Fruit fly (Drosophila melanogaster) whole organism, embryonic: ENCODE measurements around the gene mTor.

ENCODE experiments used
- ATbp ChIP-seq: fragments of 200-800 bp; sonication (Bioruptor generic); optimal IDR thresholded peaks from 2 replicates; lab custom pipeline; 2017; ENCODE audit warnings: missing biosample characterization, mild to moderate bottlenecking, missing genetic modification characterization, missing genetic modification reagents
- Atf-2 ChIP-seq: fragments of 200-800 bp; sonication (Bioruptor generic); optimal IDR thresholded peaks from 2 replicates; lab custom pipeline; 2016; ENCODE audit warnings: missing biosample characterization, missing genetic modification characterization
- Atf6 ChIP-seq: fragments of 200-800 bp; sonication (Bioruptor generic); IDR thresholded peaks from 2 replicates; pipeline ENCODE4 v1.3.6; 2022; ENCODE audit warnings: missing biosample characterization, missing genetic modification characterization
- CG12104 ChIP-seq: fragments of 200-800 bp; sonication (Bioruptor generic); optimal IDR thresholded peaks from 3 replicates; lab custom pipeline; 2016; ENCODE audit warnings: missing biosample characterization, missing genetic modification characterization
- CG13123 ChIP-seq: fragments of 200-800 bp; sonication (Bioruptor generic); optimal IDR thresholded peaks from 2 replicates; lab custom pipeline; 2016; ENCODE audit warnings: missing biosample characterization, missing genetic modification characterization
- CG13775 ChIP-seq: fragments of 200-800 bp; sonication (Bioruptor generic); optimal IDR thresholded peaks from 3 replicates; lab custom pipeline; 2017; ENCODE audit warnings: missing biosample characterization, mild to moderate bottlenecking, missing genetic modification characterization
- CG14860 ChIP-seq: fragments of 200-800 bp; sonication (Bioruptor generic); IDR thresholded peaks from 3 replicates; pipeline ENCODE4 v1.3.6; 2022; ENCODE audit warnings: missing biosample characterization, missing genetic modification characterization; ENCODE audit not compliant: partially characterized antibody
- CG16779 ChIP-seq: fragments of 200-800 bp; sonication (Bioruptor generic); IDR thresholded peaks from 2 replicates; pipeline ENCODE4 v1.3.6; 2022; ENCODE audit warnings: missing biosample characterization, missing genetic modification characterization
- CG17328 ChIP-seq: fragments of 200-800 bp; sonication (Bioruptor generic); IDR thresholded peaks from 2 replicates; pipeline ENCODE4 v1.3.6; 2022; ENCODE audit warnings: missing biosample characterization, missing genetic modification characterization
- CG2875 ChIP-seq: fragments of 200-800 bp; sonication (Bioruptor generic); optimal IDR thresholded peaks from 2 replicates; lab custom pipeline; 2017; ENCODE audit warnings: missing biosample characterization, mild to moderate bottlenecking, missing genetic modification characterization, missing genetic modification reagents
- CG31365 ChIP-seq: fragments of 200-800 bp; sonication (Bioruptor generic); optimal IDR thresholded peaks from 2 replicates; lab custom pipeline; 2018; ENCODE audit warnings: missing biosample characterization, mild to moderate bottlenecking, missing genetic modification characterization
- CG32532 ChIP-seq: fragments of 200-800 bp; sonication (Bioruptor generic); IDR thresholded peaks from 2 replicates; pipeline ENCODE4 v1.3.6; 2022; ENCODE audit warnings: missing biosample characterization, missing genetic modification characterization
- CG34422 ChIP-seq: fragments of 200-800 bp; sonication (Bioruptor generic); IDR thresholded peaks from 3 replicates; pipeline ENCODE4 v1.3.6; 2022; ENCODE audit warnings: missing biosample characterization, missing genetic modification characterization
- CG3995 ChIP-seq: fragments of 200-800 bp; sonication (Bioruptor generic); optimal IDR thresholded peaks from 3 replicates; lab custom pipeline; 2016; ENCODE audit warnings: missing biosample characterization, missing genetic modification characterization
- CG6175 ChIP-seq: fragments of 200-800 bp; sonication (Bioruptor generic); IDR thresholded peaks from 3 replicates; pipeline ENCODE4 v1.3.6; 2022; ENCODE audit warnings: missing biosample characterization, missing genetic modification characterization
- CG8388 ChIP-seq: fragments of 200-800 bp; sonication (Bioruptor generic); optimal IDR thresholded peaks from 2 replicates; lab custom pipeline; 2019; ENCODE audit warnings: missing biosample characterization, mild to moderate bottlenecking, missing genetic modification characterization, moderate library complexity
- CG8478 ChIP-seq: fragments of >200 bp; optimal IDR thresholded peaks from 2 replicates; lab custom pipeline; 2018
- CG9609 ChIP-seq: fragments of 200-800 bp; sonication (Bioruptor generic); optimal IDR thresholded peaks from 3 replicates; lab custom pipeline; 2016; ENCODE audit warnings: missing biosample characterization, missing genetic modification characterization
- CG9797 ChIP-seq: fragments of 200-800 bp; sonication (Bioruptor generic); optimal IDR thresholded peaks from 3 replicates; lab custom pipeline; 2018; ENCODE audit warnings: missing biosample characterization, mild to moderate bottlenecking, missing genetic modification characterization
- Dll ChIP-seq: fragments of 200-800 bp; sonication (Bioruptor generic); IDR thresholded peaks from 4 replicates; pipeline ENCODE4 v1.3.6; 2022; ENCODE audit warnings: missing biosample characterization, missing genetic modification characterization; ENCODE audit not compliant: partially characterized antibody
- Elba2 ChIP-seq: fragments of 200-800 bp; sonication (Bioruptor generic); optimal IDR thresholded peaks from 3 replicates; lab custom pipeline; 2016; ENCODE audit warnings: missing biosample characterization, missing genetic modification characterization
- HHEX ChIP-seq: fragments of 200-800 bp; sonication (Bioruptor generic); optimal IDR thresholded peaks from 3 replicates; lab custom pipeline; 2017; ENCODE audit warnings: missing biosample characterization, mild to moderate bottlenecking, missing genetic modification characterization, missing genetic modification reagents
- HLH3B ChIP-seq: fragments of 200-800 bp; sonication (Bioruptor generic); IDR thresholded peaks from 2 replicates; pipeline ENCODE4 v1.3.6; 2022; ENCODE audit warnings: missing biosample characterization, missing genetic modification characterization
- Lim3 ChIP-seq: fragments of 200-800 bp; sonication (Bioruptor generic); IDR thresholded peaks from 2 replicates; pipeline ENCODE4 v1.3.6; 2022; ENCODE audit warnings: missing biosample characterization, missing genetic modification characterization
- Med ChIP-seq: fragments of 200-800 bp; sonication (Bioruptor generic); peaks from one replicate; lab custom pipeline; 2016; ENCODE audit warnings: missing biosample characterization, missing genetic modification characterization, mild to moderate bottlenecking, inconsistent platforms, moderate library complexity
- Mes4 ChIP-seq: fragments of 200-800 bp; sonication (Bioruptor generic); optimal IDR thresholded peaks from 2 replicates; lab custom pipeline; 2016; ENCODE audit warnings: missing biosample characterization, missing genetic modification characterization
- Neu2 ChIP-seq: fragments of 200-800 bp; sonication (Bioruptor generic); optimal IDR thresholded peaks from 3 replicates; lab custom pipeline; 2016; ENCODE audit warnings: missing biosample characterization, missing genetic modification characterization, borderline replicate concordance
- Nf-YA ChIP-seq: fragments of 200-800 bp; sonication (Bioruptor generic); IDR thresholded peaks from 2 replicates; pipeline ENCODE4 v1.3.6; 2022; ENCODE audit warnings: missing biosample characterization, missing genetic modification characterization
- Ptx1 ChIP-seq: fragments of 200-800 bp; sonication (Bioruptor generic); IDR thresholded peaks from 2 replicates; pipeline ENCODE4 v1.3.6; 2022; ENCODE audit warnings: missing biosample characterization, missing genetic modification characterization
- Taf1 ChIP-seq: fragments of 200-800 bp; sonication (Bioruptor generic); IDR thresholded peaks from 2 replicates; pipeline ENCODE4 v1.3.6; 2022; ENCODE audit warnings: missing biosample characterization, missing genetic modification characterization
- Trl ChIP-seq, 3 experiments: fragments of >200 bp in 2 of 3; fragments of 200-800 bp in 1 of 3; sonication (Bioruptor generic) in 1 of 3; optimal IDR thresholded peaks; 2 replicates in 1 of 3; 3 replicates in 2 of 3; lab custom pipeline; 2016 to 2017; ENCODE audit warnings: missing biosample characterization in 1 of 3, missing genetic modification characterization in 1 of 3
- ash1 ChIP-seq: fragments of 200-800 bp; sonication (Bioruptor generic); optimal IDR thresholded peaks from 2 replicates; lab custom pipeline; 2018; ENCODE audit warnings: missing biosample characterization, mild to moderate bottlenecking, missing genetic modification characterization
- chn ChIP-seq: fragments of 200-800 bp; sonication (Bioruptor generic); optimal IDR thresholded peaks from 2 replicates; lab custom pipeline; 2016; ENCODE audit warnings: missing biosample characterization, missing genetic modification characterization
- dan ChIP-seq: fragments of 200-800 bp; sonication (Bioruptor generic); IDR thresholded peaks from 2 replicates; pipeline ENCODE4 v1.3.6; 2022; ENCODE audit warnings: missing biosample characterization, missing genetic modification characterization
- gce ChIP-seq: fragments of 200-800 bp; sonication (Bioruptor generic); IDR thresholded peaks from 3 replicates; pipeline ENCODE4 v1.3.6; 2022; ENCODE audit warnings: missing biosample characterization, missing genetic modification characterization
- gfzf ChIP-seq: fragments of 200-800 bp; sonication (Bioruptor generic); optimal IDR thresholded peaks from 2 replicates; lab custom pipeline; 2016; ENCODE audit warnings: missing biosample characterization, mild to moderate bottlenecking, missing genetic modification characterization, moderate library complexity
- gsb-n ChIP-seq: fragments of 200-800 bp; sonication (Bioruptor generic); optimal IDR thresholded peaks from 3 replicates; lab custom pipeline; 2018; ENCODE audit warnings: missing biosample characterization, mild to moderate bottlenecking, missing genetic modification characterization
- ind ChIP-seq: fragments of 200-800 bp; sonication (Bioruptor generic); optimal IDR thresholded peaks from 3 replicates; lab custom pipeline; 2016; ENCODE audit warnings: missing biosample characterization, missing genetic modification characterization
- lmd ChIP-seq: fragments of 200-800 bp; sonication (Bioruptor generic); IDR thresholded peaks from 2 replicates; pipeline ENCODE4 v1.3.6; 2022; ENCODE audit warnings: missing biosample characterization, missing genetic modification characterization
- pb ChIP-seq: fragments of 200-800 bp; sonication (Bioruptor generic); optimal IDR thresholded peaks from 3 replicates; lab custom pipeline; 2016; ENCODE audit warnings: missing biosample characterization, missing genetic modification characterization
- prd ChIP-seq, 3 experiments: fragments of >200 bp in 2 of 3; fragments of 200-800 bp in 1 of 3; sonication (Bioruptor generic) in 1 of 3; optimal IDR thresholded peaks in 2 of 3; IDR thresholded peaks in 1 of 3; 2 replicates in 2 of 3; 3 replicates in 1 of 3; pipeline versions ENCODE4 v1.3.6 to Lab custom; 2017 to 2022; ENCODE audit warnings: missing biosample characterization in 1 of 3, missing genetic modification characterization in 1 of 3
- pum ChIP-seq: fragments of 200-800 bp; sonication (Bioruptor generic); optimal IDR thresholded peaks from 2 replicates; lab custom pipeline; 2016; ENCODE audit warnings: missing biosample characterization, missing genetic modification characterization
- pzg ChIP-seq: fragments of 200-800 bp; sonication (Bioruptor generic); optimal IDR thresholded peaks from 3 replicates; lab custom pipeline; 2018; ENCODE audit warnings: missing biosample characterization, mild to moderate bottlenecking, missing genetic modification characterization, moderate library complexity
- salm ChIP-seq: fragments of 200-800 bp; sonication (Bioruptor generic); optimal IDR thresholded peaks from 2 replicates; lab custom pipeline; 2018; ENCODE audit warnings: missing biosample characterization, mild to moderate bottlenecking, missing genetic modification characterization
- sisA ChIP-seq: fragments of 200-800 bp; sonication (Bioruptor generic); IDR thresholded peaks from 2 replicates; pipeline ENCODE4 v1.3.6; 2022; ENCODE audit warnings: missing biosample characterization, missing genetic modification characterization
- slp2 ChIP-seq: fragments of 200-800 bp; sonication (Bioruptor generic); optimal IDR thresholded peaks from 2 replicates; lab custom pipeline; 2016; ENCODE audit warnings: missing biosample characterization, missing genetic modification characterization
- sr ChIP-seq: fragments of 200-800 bp; sonication (Bioruptor generic); IDR thresholded peaks from 3 replicates; pipeline ENCODE4 v1.3.6; 2022; ENCODE audit warnings: missing biosample characterization, missing genetic modification characterization
- tin ChIP-seq: fragments of 200-800 bp; sonication (Bioruptor generic); optimal IDR thresholded peaks from 3 replicates; lab custom pipeline; 2016; ENCODE audit warnings: missing biosample characterization, missing genetic modification characterization
- tna ChIP-seq: fragments of 200-800 bp; sonication (Bioruptor generic); IDR thresholded peaks from 2 replicates; pipeline ENCODE4 v1.3.6; 2022; ENCODE audit warnings: missing biosample characterization, missing genetic modification characterization; ENCODE audit not compliant: partially characterized antibody
- tx ChIP-seq: fragments of 200-800 bp; sonication (Bioruptor generic); optimal IDR thresholded peaks from 2 replicates; lab custom pipeline; 2016; ENCODE audit warnings: missing biosample characterization, missing genetic modification characterization
- vnd ChIP-seq: fragments of 200-800 bp; sonication (Bioruptor generic); IDR thresholded peaks from 3 replicates; pipeline ENCODE4 v1.3.6; 2022; ENCODE audit warnings: missing biosample characterization, missing genetic modification characterization; ENCODE audit not compliant: partially characterized antibody

mTor gene

dm6 chr2L:13018992-13019484 is 14.8 kb downstream of the mTor start, which contains the start of gene Ube4B (continued):
- TF ChIP-seq Atf6 = peak; percentile 55
- peak; percentile 51 for TF ChIP-seq Elba2 (GFP tag; lab: Kevin White, UChicago)
- TF ChIP-seq tna (GFP tag; lab: Robert Waterston, UW) = peak; percentile 75
- no peak for TF ChIP-seq dan
- TF ChIP-seq CG3995 = no peak
- TF ChIP-seq chn = peak; percentile 57
- TF ChIP-seq Neu2 = no peak
- TF ChIP-seq pum (GFP tag; lab: Kevin White, UChicago) = peak; percentile 66
- TF ChIP-seq Lim3 (GFP tag; lab: Robert Waterston, UW) = no peak
- TF ChIP-seq pb (GFP tag; lab: Kevin White, UChicago) = peak; percentile 20
- TF ChIP-seq Atf-2 (GFP tag; lab: Kevin White, UChicago) = no peak
- peak; percentile 77 for TF ChIP-seq CG34422 (GFP tag; lab: Robert Waterston, UW)
- TF ChIP-seq gfzf (GFP tag; lab: Kevin White, UChicago) = peak; percentile 93
- TF ChIP-seq CG16779 (GFP tag; lab: Robert Waterston, UW) = 0 out of 2 replicates have a peak, but pooled peaks have one; percentile 23
- TF ChIP-seq tx = peak; percentile 56
- peak; percentile 84 for TF ChIP-seq Dll (GFP tag; lab: Robert Waterston, UW)
- TF ChIP-seq HHEX (GFP tag; lab: Kevin White, UChicago) = no peak
- TF ChIP-seq sisA = peak; percentile 57; the same call in 1 of the 2 replicates
- TF ChIP-seq prd (optimal IDR thresholded peaks at IDR 0.05; lab: Kevin White, UChicago) = no peak
- TF ChIP-seq prd (GFP tag; IDR thresholded peaks at IDR 0.05; lab: Robert Waterston, UW) = peak; percentile 70
- peak; percentile 71 for TF ChIP-seq tin
- TF ChIP-seq CG32532 (GFP tag; lab: Robert Waterston, UW) = peak; percentile 80
- TF ChIP-seq lmd (GFP tag; lab: Robert Waterston, UW) = peak; percentile 67
- peak; percentile 57 for TF ChIP-seq CG17328
- peak; percentile 78 for TF ChIP-seq CG14860 (GFP tag; lab: Robert Waterston, UW)
- TF ChIP-seq Med (GFP tag; lab: Kevin White, UChicago) = peak; percentile 97
- peak; percentile 95 for TF ChIP-seq CG9797 (GFP tag; lab: Kevin White, UChicago)
- TF ChIP-seq CG13775 (GFP tag; lab: Kevin White, UChicago) = peak; percentile 48
- TF ChIP-seq CG9609 = peak; percentile 68
- no peak for TF ChIP-seq CG8388 (GFP tag; lab: Kevin White, UChicago)
- TF ChIP-seq salm (tag; lab: Kevin White, UChicago) = no peak
- TF ChIP-seq pzg (GFP tag; lab: Kevin White, UChicago) = peak; percentile 94
- TF ChIP-seq Trl (optimal IDR thresholded peaks at IDR 0.05; lab: Kevin White, UChicago) = no peak
- peak; percentile 61 for TF ChIP-seq Trl (GFP tag; optimal IDR thresholded peaks at IDR 0.05; lab: Kevin White, UChicago)
- peak; percentile 61 for TF ChIP-seq Mes4 (GFP tag; lab: Kevin White, UChicago)
- no peak for TF ChIP-seq CG31365 (tag; lab: Kevin White, UChicago)
- TF ChIP-seq Nf-YA (GFP tag; lab: Robert Waterston, UW) = no peak
- TF ChIP-seq gce (GFP tag; lab: Robert Waterston, UW) = no peak
- no peak for TF ChIP-seq Taf1 (GFP tag; lab: Robert Waterston, UW)
- TF ChIP-seq ind (GFP tag; lab: Kevin White, UChicago) = peak; percentile 62
- TF ChIP-seq CG2875 (GFP tag; lab: Kevin White, UChicago) = no peak
- no peak for TF ChIP-seq ash1 (GFP tag; lab: Kevin White, UChicago)
- no peak for TF ChIP-seq sr (GFP tag; lab: Robert Waterston, UW)
- TF ChIP-seq CG6175 (GFP tag; lab: Robert Waterston, UW) = 0 out of 3 replicates have a peak, but pooled peaks have one; percentile 35
- no peak; the same call in 1 of the 2 replicates for TF ChIP-seq Ptx1
- no peak for TF ChIP-seq ATbp (GFP tag; lab: Kevin White, UChicago)
- peak; percentile 17 for TF ChIP-seq slp2 (GFP tag; lab: Kevin White, UChicago)
- no peak for TF ChIP-seq CG12104 (GFP tag; lab: Kevin White, UChicago)
- no peak for TF ChIP-seq CG13123 (GFP tag; lab: Kevin White, UChicago)
- TF ChIP-seq HLH3B (GFP tag; lab: Robert Waterston, UW) = no peak
- TF ChIP-seq gsb-n (tag; lab: Kevin White, UChicago) = no peak
- no peak for TF ChIP-seq CG8478 (lab: Kevin White, UChicago)
- TF ChIP-seq vnd (GFP tag; lab: Robert Waterston, UW) = peak; percentile 76
